Fruit fly (Drosophila melanogaster) whole organism, embryonic: ENCODE results near the gene gdl.

ENCODE experiments used
- ATbp ChIP-seq: fragments of 200-800 bp; sonication (Bioruptor generic); optimal IDR thresholded peaks from 2 replicates; lab custom pipeline; 2017; ENCODE audit warnings: missing biosample characterization, mild to moderate bottlenecking, missing genetic modification characterization, missing genetic modification reagents
- Aef1 ChIP-seq: fragments of 200-800 bp; sonication (Bioruptor generic); IDR thresholded peaks from 3 replicates; pipeline ENCODE4 v1.3.6; 2022; ENCODE audit warnings: missing biosample characterization, missing genetic modification characterization
- Bdp1 ChIP-seq: fragments of 200-800 bp; sonication (Bioruptor generic); optimal IDR thresholded peaks from 3 replicates; lab custom pipeline; 2016; ENCODE audit warnings: missing biosample characterization, missing genetic modification characterization
- Bteb2 ChIP-seq: fragments of 200-800 bp; sonication (Bioruptor generic); optimal IDR thresholded peaks from 2 replicates; lab custom pipeline; 2016; ENCODE audit warnings: missing biosample characterization, missing genetic modification characterization
- CG10565 ChIP-seq: fragments of 200-800 bp; sonication (Bioruptor generic); optimal IDR thresholded peaks from 3 replicates; lab custom pipeline; 2016; ENCODE audit warnings: missing biosample characterization, mild to moderate bottlenecking, missing genetic modification characterization
- CG12155 ChIP-seq: fragments of 200-800 bp; sonication (Bioruptor generic); optimal IDR thresholded peaks from 3 replicates; lab custom pipeline; 2016; ENCODE audit warnings: missing biosample characterization, missing genetic modification characterization
- CG12219 ChIP-seq: fragments of 200-800 bp; sonication (Bioruptor generic); optimal IDR thresholded peaks from 3 replicates; lab custom pipeline; 2018; ENCODE audit warnings: missing biosample characterization, mild to moderate bottlenecking, missing genetic modification characterization
- CG12744 ChIP-seq: fragments of 200-800 bp; sonication (Bioruptor generic); optimal IDR thresholded peaks from 2 replicates; lab custom pipeline; 2016; ENCODE audit warnings: missing biosample characterization, missing genetic modification characterization
- CG12769 ChIP-seq: fragments of 200-800 bp; sonication (Bioruptor generic); optimal IDR thresholded peaks from 2 replicates; lab custom pipeline; 2019; ENCODE audit warnings: missing biosample characterization, mild to moderate bottlenecking, missing genetic modification characterization, moderate library complexity
- CG12942 ChIP-seq: fragments of 200-800 bp; sonication (Bioruptor generic); optimal IDR thresholded peaks from 3 replicates; lab custom pipeline; 2016; ENCODE audit warnings: missing biosample characterization, missing genetic modification characterization
- CG13287 ChIP-seq: fragments of 200-800 bp; sonication (Bioruptor generic); IDR thresholded peaks from 2 replicates; pipeline ENCODE4 v1.3.6; 2022; ENCODE audit warnings: missing biosample characterization, missing genetic modification characterization; ENCODE audit not compliant: partially characterized antibody
- CG1602 ChIP-seq: fragments of 200-800 bp; sonication (Bioruptor generic); optimal IDR thresholded peaks from 3 replicates; lab custom pipeline; 2016; ENCODE audit warnings: missing biosample characterization, missing genetic modification characterization
- CG17568 ChIP-seq: fragments of 200-800 bp; sonication (Bioruptor generic); optimal IDR thresholded peaks from 2 replicates; lab custom pipeline; 2018; ENCODE audit warnings: missing biosample characterization, mild to moderate bottlenecking, missing genetic modification characterization, moderate library complexity
- CG32767 ChIP-seq: fragments of 200-800 bp; sonication (Bioruptor generic); IDR thresholded peaks from 2 replicates; pipeline ENCODE4 v1.3.6; 2022; ENCODE audit warnings: missing biosample characterization, missing genetic modification characterization
- CG34224 ChIP-seq: fragments of 200-800 bp; sonication (Bioruptor generic); IDR thresholded peaks from 3 replicates; pipeline ENCODE4 v1.3.6; 2022; ENCODE audit warnings: missing biosample characterization, missing genetic modification characterization; ENCODE audit not compliant: partially characterized antibody
- CG3726 ChIP-seq: fragments of 200-800 bp; sonication (Bioruptor generic); IDR thresholded peaks from 3 replicates; pipeline ENCODE4, ENCODE4 v1.3.6; 2022; ENCODE audit warnings: missing biosample characterization, missing genetic modification characterization
- CG8924 ChIP-seq: fragments of 200-800 bp; optimal IDR thresholded peaks from 3 replicates; lab custom pipeline; 2019; ENCODE audit warnings: missing biosample characterization, mild to moderate bottlenecking, missing genetic modification characterization, moderate library complexity
- Camta ChIP-seq: fragments of 200-800 bp; sonication (Bioruptor generic); optimal IDR thresholded peaks from 2 replicates; lab custom pipeline; 2016; ENCODE audit warnings: missing biosample characterization, missing genetic modification characterization
- Dad ChIP-seq: fragments of 200-800 bp; sonication (Bioruptor generic); optimal IDR thresholded peaks from 3 replicates; lab custom pipeline; 2016; ENCODE audit warnings: missing biosample characterization, missing genetic modification characterization
- Dfd ChIP-seq, 2 experiments: fragments of >200 bp; optimal IDR thresholded peaks; 2 replicates each; lab custom pipeline; 2017; ENCODE audit warnings: missing biosample characterization in 2 of 2, missing genetic modification characterization in 2 of 2
- E2f2 ChIP-seq: fragments of 200-800 bp; sonication (Bioruptor generic); IDR thresholded peaks from 2 replicates; pipeline ENCODE4 v1.3.6; 2022; ENCODE audit warnings: missing biosample characterization, missing genetic modification characterization
- Ets65A ChIP-seq: fragments of 200-800 bp; sonication (Bioruptor generic); peaks from one replicate; lab custom pipeline; 2016; ENCODE audit warnings: missing biosample characterization, missing genetic modification characterization
- Gug ChIP-seq: fragments of 200-800 bp; sonication (Bioruptor generic); IDR thresholded peaks from 4 replicates; pipeline ENCODE4 v1.3.6; 2022; ENCODE audit warnings: missing biosample characterization, missing genetic modification characterization
- HHEX ChIP-seq: fragments of 200-800 bp; sonication (Bioruptor generic); optimal IDR thresholded peaks from 3 replicates; lab custom pipeline; 2017; ENCODE audit warnings: missing biosample characterization, mild to moderate bottlenecking, missing genetic modification characterization, missing genetic modification reagents
- HLHmδ ChIP-seq: fragments of 200-800 bp; sonication (Bioruptor generic); optimal IDR thresholded peaks from 2 replicates; lab custom pipeline; 2018; ENCODE audit warnings: missing biosample characterization, mild to moderate bottlenecking, missing genetic modification characterization, moderate library complexity
- MESR4 ChIP-seq: fragments of 200-800 bp; sonication (Bioruptor generic); optimal IDR thresholded peaks from 2 replicates; lab custom pipeline; 2018; ENCODE audit warnings: missing biosample characterization, mild to moderate bottlenecking, missing genetic modification characterization, moderate library complexity
- Med ChIP-seq: fragments of 200-800 bp; sonication (Bioruptor generic); peaks from one replicate; lab custom pipeline; 2016; ENCODE audit warnings: missing biosample characterization, missing genetic modification characterization, mild to moderate bottlenecking, inconsistent platforms, moderate library complexity
- NC2β ChIP-seq: fragments of 200-800 bp; sonication (Bioruptor generic); optimal IDR thresholded peaks from 2 replicates; lab custom pipeline; 2016; ENCODE audit warnings: missing biosample characterization, missing genetic modification characterization
- Rx ChIP-seq: fragments of 200-800 bp; sonication (Bioruptor generic); IDR thresholded peaks from 2 replicates; pipeline ENCODE4 v1.3.6; 2022; ENCODE audit warnings: missing biosample characterization, missing genetic modification characterization
- Scr ChIP-seq: fragments of 200-800 bp; sonication (Bioruptor generic); IDR thresholded peaks from 2 replicates; pipeline ENCODE4 v1.3.6; 2022; ENCODE audit warnings: missing biosample characterization, missing genetic modification characterization; ENCODE audit not compliant: partially characterized antibody
- Sin3A ChIP-seq: fragments of >200 bp; optimal IDR thresholded peaks from 2 replicates; lab custom pipeline; 2018
- Vsx1 ChIP-seq: fragments of 200-800 bp; sonication (Bioruptor generic); optimal IDR thresholded peaks from 2 replicates; lab custom pipeline; 2017; ENCODE audit warnings: missing biosample characterization, mild to moderate bottlenecking, missing genetic modification characterization, missing genetic modification reagents
- Xrp1 ChIP-seq: fragments of 200-800 bp; sonication (Bioruptor generic); IDR thresholded peaks from 2 replicates; pipeline ENCODE4 v1.3.6; 2022; ENCODE audit warnings: missing biosample characterization, missing genetic modification characterization
- bbx ChIP-seq: fragments of 200-800 bp; sonication (Bioruptor generic); IDR thresholded peaks from 2 replicates; pipeline ENCODE4 v1.3.6; 2022; ENCODE audit warnings: missing biosample characterization, missing genetic modification characterization; ENCODE audit not compliant: partially characterized antibody
- ci ChIP-seq: fragments of 200-800 bp; sonication (Bioruptor generic); IDR thresholded peaks from 3 replicates; pipeline ENCODE4 v1.3.6; 2022; ENCODE audit warnings: missing biosample characterization, missing genetic modification characterization
- crp ChIP-seq, 2 experiments: fragments of 200-800 bp; sonication (Bioruptor generic); optimal IDR thresholded peaks; 2 replicates in 1 of 2; 3 replicates in 1 of 2; lab custom pipeline; 2017; ENCODE audit warnings: missing biosample characterization in 2 of 2, missing genetic modification characterization in 2 of 2, mild to moderate bottlenecking in 1 of 2, moderate library complexity in 1 of 2
- cwo ChIP-seq: fragments of 200-800 bp; sonication (Bioruptor generic); optimal IDR thresholded peaks from 3 replicates; lab custom pipeline; 2017; ENCODE audit warnings: missing biosample characterization, missing genetic modification characterization, mild to moderate bottlenecking, moderate library complexity, missing genetic modification reagents
- dan ChIP-seq: fragments of 200-800 bp; sonication (Bioruptor generic); IDR thresholded peaks from 2 replicates; pipeline ENCODE4 v1.3.6; 2022; ENCODE audit warnings: missing biosample characterization, missing genetic modification characterization
- ems ChIP-seq: fragments of 200-800 bp; sonication (Bioruptor generic); optimal IDR thresholded peaks from 3 replicates; lab custom pipeline; 2016; ENCODE audit warnings: missing biosample characterization, missing genetic modification characterization
- fd102C ChIP-seq: fragments of 200-800 bp; sonication (Bioruptor generic); optimal IDR thresholded peaks from 2 replicates; lab custom pipeline; 2018; ENCODE audit warnings: missing biosample characterization, mild to moderate bottlenecking, missing genetic modification characterization, moderate library complexity
- her ChIP-seq: fragments of 200-800 bp; sonication (Bioruptor generic); optimal IDR thresholded peaks from 2 replicates; lab custom pipeline; 2016; ENCODE audit warnings: missing biosample characterization, missing genetic modification characterization
- lola ChIP-seq, 3 experiments: fragments of >200 bp in 2 of 3; fragments of 200-800 bp in 1 of 3; sonication (Bioruptor generic) in 1 of 3; optimal IDR thresholded peaks; 2 replicates each; lab custom pipeline; 2017 to 2019; ENCODE audit warnings: missing biosample characterization in 3 of 3, missing genetic modification characterization in 3 of 3, mild to moderate bottlenecking in 1 of 3, moderate library complexity in 1 of 3
- nom ChIP-seq: fragments of 200-800 bp; sonication (Bioruptor generic); optimal IDR thresholded peaks from 2 replicates; lab custom pipeline; 2017; ENCODE audit warnings: missing biosample characterization, missing genetic modification characterization, mild to moderate bottlenecking, moderate library complexity, missing genetic modification reagents
- pan ChIP-seq, 4 experiments: fragments of >200 bp in 3 of 4; fragments of 200-800 bp in 1 of 4; sonication (Bioruptor generic) in 1 of 4; optimal IDR thresholded peaks in 3 of 4; IDR thresholded peaks in 1 of 4; 2 replicates each; pipeline versions ENCODE4 v1.3.6 to Lab custom; 2017 to 2022; ENCODE audit warnings: missing biosample characterization in 2 of 4, missing genetic modification characterization in 2 of 4, mixed read lengths in 1 of 4
- repo ChIP-seq: fragments of 200-800 bp; sonication (Bioruptor generic); optimal IDR thresholded peaks from 2 replicates; lab custom pipeline; 2016; ENCODE audit warnings: missing biosample characterization, missing genetic modification characterization
- run ChIP-seq: fragments of 200-800 bp; sonication (Bioruptor generic); optimal IDR thresholded peaks from 3 replicates; lab custom pipeline; 2018; ENCODE audit warnings: missing biosample characterization, mild to moderate bottlenecking, missing genetic modification characterization
- seq ChIP-seq: fragments of 200-800 bp; sonication (Bioruptor generic); IDR thresholded peaks from 2 replicates; pipeline ENCODE4 v1.3.6; 2022; ENCODE audit warnings: missing biosample characterization, missing genetic modification characterization
- tgo ChIP-seq: fragments of 200-800 bp; sonication (Bioruptor generic); IDR thresholded peaks from 3 replicates; pipeline ENCODE4 v1.3.6; 2022; ENCODE audit warnings: missing biosample characterization, missing genetic modification characterization
- tna ChIP-seq: fragments of 200-800 bp; sonication (Bioruptor generic); IDR thresholded peaks from 2 replicates; pipeline ENCODE4 v1.3.6; 2022; ENCODE audit warnings: missing biosample characterization, missing genetic modification characterization; ENCODE audit not compliant: partially characterized antibody
- wor ChIP-seq: fragments of 200-800 bp; sonication (Bioruptor generic); IDR thresholded peaks from 2 replicates; pipeline ENCODE4 v1.3.6; 2022; ENCODE audit warnings: missing biosample characterization, missing genetic modification characterization
- yki ChIP-seq: fragments of >200 bp; optimal IDR thresholded peaks from 3 replicates; lab custom pipeline; 2018

gdl gene

DNA sequence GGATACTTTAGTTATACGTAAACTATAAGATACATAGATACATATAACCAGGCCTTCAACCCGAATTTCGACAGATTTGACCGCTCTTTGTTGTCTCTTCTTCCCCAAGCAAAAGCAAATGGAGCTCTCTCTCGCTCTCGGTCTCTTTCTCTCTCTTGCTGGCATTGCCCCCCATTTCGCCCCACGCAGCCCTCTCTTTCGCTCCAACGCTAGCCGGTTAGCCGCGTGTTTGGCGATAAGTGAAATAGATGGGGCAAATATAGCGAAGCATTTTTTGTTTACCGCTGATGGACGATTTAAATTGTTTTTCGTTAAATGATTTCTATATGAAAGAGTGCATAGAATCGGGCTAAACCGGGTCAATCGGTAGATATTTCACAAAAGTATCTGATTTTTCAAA, 5.2 kb downstream of the gdl start (continued):
- TF ChIP-seq pan (optimal IDR thresholded peaks at IDR 0.05; lab: Kevin White, UChicago) (no peak), pan (GFP tag; optimal IDR thresholded peaks at IDR 0.05 in 1 of 2, IDR thresholded peaks at IDR 0.05 in 1 of 2) (no peak), HLHmδ (no peak), seq (no peak; the same call in 1 of the 2 replicates), dan (GFP tag; lab: Robert Waterston, UW) (no peak), repo (GFP tag; lab: Kevin White, UChicago) (no peak), Camta (GFP tag; lab: Kevin White, UChicago) (no peak), Dfd (GFP tag; optimal IDR thresholded peaks at IDR 0.05; lab: Kevin White, UChicago) (no peak), Sin3A (lab: Kevin White, UChicago) (no peak), Rx (GFP tag; lab: Robert Waterston, UW) (no peak), crp (GFP tag; optimal IDR thresholded peaks at IDR 0.05; lab: Kevin White, UChicago) (peak in 1 of 2 experiments; percentile 20), Bteb2 (GFP tag; lab: Kevin White, UChicago) (no peak), Xrp1 (0 out of 2 replicates have a peak, but pooled peaks have one; percentile 10), yki (lab: Kevin White, UChicago) (peak; percentile 48), Gug (no peak), ATbp (no peak), CG34224 (peak; percentile 55; the same call in 2 of the 3 replicates), ci (GFP tag; lab: Robert Waterston, UW) (peak; percentile 27; the same call in 1 of the 3 replicates), tgo (GFP tag; lab: Robert Waterston, UW) (no peak), CG17568 (GFP tag; lab: Kevin White, UChicago) (no peak), CG12744 (GFP tag; lab: Kevin White, UChicago) (no peak), CG13287 (GFP tag; lab: Robert Waterston, UW) (peak; percentile 68), CG10565 (GFP tag; lab: Kevin White, UChicago) (no peak), CG8924 (no peak), her (GFP tag; lab: Kevin White, UChicago) (peak; percentile 35), MESR4 (GFP tag; lab: Kevin White, UChicago) (no peak), CG12769 (tag; lab: Kevin White, UChicago) (peak; percentile 66), ems (no peak), NC2β (no peak), fd102C (GFP tag; lab: Kevin White, UChicago) (no peak), HHEX (GFP tag; lab: Kevin White, UChicago) (no peak), cwo (GFP tag; lab: Kevin White, UChicago) (peak; percentile 50), lola (GFP tag; optimal IDR thresholded peaks at IDR 0.05; lab: Kevin White, UChicago) (no peak), Scr (no peak), run (no peak), bbx (GFP tag; lab: Robert Waterston, UW) (no peak), Ets65A (GFP tag; lab: Kevin White, UChicago) (no peak), wor (no peak), Aef1 (GFP tag; lab: Robert Waterston, UW) (no peak), Dad (GFP tag; lab: Kevin White, UChicago) (no peak), tna (peak; percentile 11; the same call in 1 of the 2 replicates), CG12155 (no peak), E2f2 (GFP tag; lab: Robert Waterston, UW) (no peak), CG1602 (GFP tag; lab: Kevin White, UChicago) (no peak), CG3726 (GFP tag; lab: Robert Waterston, UW) (no peak), CG12942 (no peak), CG12219 (GFP tag; lab: Kevin White, UChicago) (no peak), Vsx1 (GFP tag; lab: Kevin White, UChicago) (peak; percentile 88), CG32767 (GFP tag; lab: Robert Waterston, UW) (no peak), nom (GFP tag; lab: Kevin White, UChicago) (peak; percentile 22), Med (GFP tag; lab: Kevin White, UChicago) (peak; percentile 6), Bdp1 (GFP tag; lab: Kevin White, UChicago) (no peak)
